Fruit fly (Drosophila melanogaster): ENCODE data around the gene TwdlD.

DNA sequence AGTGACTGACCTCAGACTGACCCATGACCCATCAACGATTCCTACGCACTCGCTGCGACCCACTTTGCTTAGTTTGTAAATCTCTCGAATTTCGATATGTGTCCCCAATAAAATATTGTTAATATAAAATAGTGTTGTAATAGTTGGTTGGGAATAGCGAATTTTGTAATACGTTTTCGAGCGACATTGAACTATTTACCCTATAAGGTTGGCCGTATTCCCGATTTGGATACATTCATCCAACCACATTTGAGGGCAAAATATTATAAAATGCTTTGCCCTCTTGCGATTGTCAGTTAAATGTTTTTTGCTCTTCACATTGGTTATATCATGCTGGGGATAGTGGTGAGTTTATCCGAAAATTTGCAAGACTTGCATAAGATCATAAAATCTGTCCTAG is 5.2 kb upstream of the TwdlD start, which contains the start of gene TwdlR:
- TF ChIP-seq salm (tag; optimal IDR thresholded peaks at IDR 0.05) (no peak), al (GFP tag; IDR thresholded peaks at IDR 0.05) (no peak), Atf3 (GFP tag; optimal IDR thresholded peaks at IDR 0.05) (no peak), insv (GFP tag; optimal IDR thresholded peaks at IDR 0.05) (no peak), CG8765 (GFP tag; IDR thresholded peaks at IDR 0.05) (no peak), Sry-δ (GFP tag; optimal IDR thresholded peaks at IDR 0.05) (no peak), h (optimal IDR thresholded peaks at IDR 0.05) (no peak), CTCF (GFP tag; optimal IDR thresholded peaks at IDR 0.05) (no peak), CG11696 (GFP tag; IDR thresholded peaks at IDR 0.05) (no peak)

Measured in whole organism, embryonic.